Fruit fly (Drosophila melanogaster) whole organism, adult: Measurements from ENCODE around the gene CG13894.

Experiments used
- CG14711 ChIP-seq: fragments of 200-800 bp; sonication (Bioruptor generic); optimal IDR thresholded peaks from 2 replicates; lab custom pipeline; 2018; ENCODE audit warnings: missing biosample characterization, mild to moderate bottlenecking, missing genetic modification characterization, moderate library complexity
- CG7101 ChIP-seq: fragments of 200-800 bp; sonication (Bioruptor generic); optimal IDR thresholded peaks from 2 replicates; lab custom pipeline; 2018; ENCODE audit warnings: missing biosample characterization, mild to moderate bottlenecking, missing genetic modification characterization, moderate library complexity
- Crg-1 ChIP-seq: fragments of 200-800 bp; sonication (Bioruptor generic); optimal IDR thresholded peaks from 2 replicates; lab custom pipeline; 2016; ENCODE audit warnings: missing biosample characterization, missing genetic modification characterization
- Mnt ChIP-seq: fragments of 200-800 bp; sonication (Bioruptor generic); optimal IDR thresholded peaks from 2 replicates; lab custom pipeline; 2016; ENCODE audit warnings: missing biosample characterization, mild to moderate bottlenecking, missing genetic modification characterization
- tj ChIP-seq: fragments of 200-800 bp; sonication (Bioruptor generic); optimal IDR thresholded peaks from 3 replicates; lab custom pipeline; 2017; ENCODE audit warnings: missing biosample characterization, mild to moderate bottlenecking, missing genetic modification characterization, moderate library complexity

dm6 chr3L:722386-722785, 23.4 kb upstream of the CG13894 start:
- TF ChIP-seq CG14711 (tag; lab: Kevin White, UChicago), result no peak
- no peak for TF ChIP-seq Mnt (GFP tag; lab: Kevin White, UChicago)
- no peak for TF ChIP-seq Crg-1 (GFP tag; lab: Kevin White, UChicago)
- TF ChIP-seq CG7101, result no peak
- no peak for TF ChIP-seq tj
